Fruit fly (Drosophila melanogaster) whole organism, embryonic: ENCODE data around the gene CG10376.
A peak's percentile ranks its signal among the peaks of the same experiment; 100 is the strongest.

ENCODE experiments used
- CG12071 ChIP-seq: fragments of 200-800 bp; sonication (Bioruptor generic); optimal IDR thresholded peaks from 3 replicates; lab custom pipeline; 2018; ENCODE audit warnings: missing biosample characterization, mild to moderate bottlenecking, missing genetic modification characterization
- CG2678 ChIP-seq: fragments of 200-800 bp; sonication (Bioruptor generic); optimal IDR thresholded peaks from 3 replicates; lab custom pipeline; 2019; ENCODE audit warnings: missing biosample characterization, mild to moderate bottlenecking, missing genetic modification characterization, moderate library complexity
- CG6854 ChIP-seq: fragments of 200-800 bp; sonication (Bioruptor generic); optimal IDR thresholded peaks from 3 replicates; lab custom pipeline; 2017; ENCODE audit warnings: missing biosample characterization, mild to moderate bottlenecking, missing genetic modification characterization
- ara ChIP-seq: fragments of 200-800 bp; sonication (Bioruptor generic); IDR thresholded peaks from 2 replicates; pipeline ENCODE4 v1.3.6; 2022; ENCODE audit warnings: missing biosample characterization, missing genetic modification characterization
- fru ChIP-seq: fragments of >200 bp; optimal IDR thresholded peaks from 2 replicates; lab custom pipeline; 2017
- kay ChIP-seq: fragments of 200-800 bp; sonication (Bioruptor generic); optimal IDR thresholded peaks from 2 replicates; lab custom pipeline; 2016; ENCODE audit warnings: missing biosample characterization, missing genetic modification characterization
- sim ChIP-seq: fragments of 200-800 bp; sonication (Bioruptor generic); IDR thresholded peaks from 2 replicates; pipeline ENCODE4 v1.3.6; 2022; ENCODE audit warnings: missing biosample characterization, missing genetic modification characterization
- zen ChIP-seq: fragments of 200-800 bp; sonication (Bioruptor generic); optimal IDR thresholded peaks from 3 replicates; lab custom pipeline; 2018; ENCODE audit warnings: missing biosample characterization, mild to moderate bottlenecking, missing genetic modification characterization, moderate library complexity
- zf30C ChIP-seq: fragments of 200-800 bp; sonication (Bioruptor generic); optimal IDR thresholded peaks from 3 replicates; lab custom pipeline; 2018; ENCODE audit warnings: missing biosample characterization, mild to moderate bottlenecking, missing genetic modification characterization

DNA sequence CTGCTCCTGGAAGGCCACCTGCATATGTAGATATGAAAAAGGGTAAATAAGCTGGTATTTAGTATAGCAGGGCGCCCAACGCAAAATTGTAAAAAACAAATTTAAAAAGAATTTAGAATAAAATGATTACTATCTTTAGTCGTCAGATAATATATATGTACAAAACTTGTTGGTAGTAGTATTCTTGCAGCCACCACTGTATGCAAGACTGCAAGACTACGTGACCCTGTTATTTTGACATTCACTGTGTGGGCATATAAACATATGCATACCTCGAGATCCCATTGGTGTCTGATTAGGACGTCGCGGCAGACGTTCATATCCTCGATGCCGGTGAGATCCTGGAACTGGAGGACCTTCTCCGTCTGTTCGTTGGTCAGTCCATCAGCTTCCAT lies 4.9 kb upstream of the CG10376 start:
- TF ChIP-seq CG2678 (tag; lab: Kevin White, UChicago) (peak; percentile 20), zen (tag; lab: Kevin White, UChicago) (no peak), zf30C (no peak), fru (lab: Kevin White, UChicago) (no peak), CG6854 (GFP tag; lab: Kevin White, UChicago) (no peak), ara (GFP tag; lab: Robert Waterston, UW) (no peak), sim (GFP tag; lab: Robert Waterston, UW) (no peak), CG12071 (no peak), kay (GFP tag; lab: Kevin White, UChicago) (no peak)
